Worm (Caenorhabditis elegans) whole organism, L4 larva: ENCODE results near the gene F32D1.3.

Experiments used
- F10B5.3 ChIP-seq: sonication (generic microtip); optimal IDR thresholded peaks from 2 replicates; lab custom pipeline; 2016; ENCODE audit warnings: mild to moderate bottlenecking, missing genetic modification characterization, missing compliant biosample characterization
- F26F4.8 ChIP-seq: fragments of 200-800 bp; sonication (Bioruptor generic); conservative IDR thresholded peaks from 2 replicates; pipeline ENCODE4 v1.3.6; 2022; ENCODE audit warnings: missing genetic modification characterization, missing compliant biosample characterization
- F49E8.2 ChIP-seq: sonication (generic microtip); optimal IDR thresholded peaks from 2 replicates; lab custom pipeline; 2016; ENCODE audit warnings: missing compliant biosample characterization, mild to moderate bottlenecking, missing genetic modification characterization, borderline replicate concordance
- T20F7.1 ChIP-seq: fragments of 200-800 bp; sonication (Bioruptor generic); optimal IDR thresholded peaks from 2 replicates; lab custom pipeline; 2018; ENCODE audit warnings: mild to moderate bottlenecking, missing genetic modification characterization, missing compliant biosample characterization
- T26A8.4 ChIP-seq: fragments of 200-800 bp; sonication (Bioruptor generic); IDR thresholded peaks from 2 replicates; pipeline ENCODE4 v1.3.6; 2022; ENCODE audit warnings: missing genetic modification characterization, missing compliant biosample characterization
- Y5F2A.4 ChIP-seq: fragments of 200-800 bp; sonication (Bioruptor generic); optimal IDR thresholded peaks from 2 replicates; lab custom pipeline; 2018; ENCODE audit warnings: mild to moderate bottlenecking, missing genetic modification characterization, missing compliant biosample characterization
- ZK337.2 ChIP-seq: fragments of 200-800 bp; sonication (Bioruptor generic); IDR thresholded peaks from 2 replicates; pipeline ENCODE4 v1.3.6; 2022; ENCODE audit warnings: missing genetic modification reagents, missing genetic modification characterization, missing compliant biosample characterization
- ama-1 ChIP-seq: fragments of 150-350 bp; optimal IDR thresholded peaks from 2 replicates; lab custom pipeline; 2014; ENCODE audit warnings: inconsistent platforms, mixed read lengths
- attf-4 ChIP-seq: sonication (generic microtip); optimal IDR thresholded peaks from 3 replicates; lab custom pipeline; 2017; ENCODE audit warnings: missing biosample characterization, missing genetic modification characterization
- ceh-32 ChIP-seq: sonication (generic microtip); optimal IDR thresholded peaks from 2 replicates; lab custom pipeline; 2016; ENCODE audit warnings: mild to moderate bottlenecking, missing genetic modification characterization, missing compliant biosample characterization; ENCODE audit not compliant: poor library complexity
- ceh-82 ChIP-seq: sonication (generic microtip); optimal IDR thresholded peaks from 2 replicates; lab custom pipeline; 2017; ENCODE audit warnings: missing biosample characterization, missing genetic modification characterization
- ces-1 ChIP-seq: fragments of 150-350 bp; sonication (generic microtip); optimal IDR thresholded peaks from 4 replicates; lab custom pipeline; 2014; ENCODE audit warnings: missing biosample characterization, missing genetic modification reagents, missing genetic modification characterization
- dmd-9 ChIP-seq: fragments of 200-800 bp; sonication (Bioruptor generic); IDR thresholded peaks from 2 replicates; pipeline ENCODE4 v1.3.6; 2022; ENCODE audit warnings: missing genetic modification reagents, missing genetic modification characterization, missing compliant biosample characterization
- hif-1 ChIP-seq, 2 experiments: sonication (generic microtip); optimal IDR thresholded peaks; 2 replicates each; lab custom pipeline; 2016 to 2017; ENCODE audit warnings: missing compliant biosample characterization in 2 of 2, missing genetic modification characterization in 2 of 2, missing genetic modification reagents in 2 of 2, missing genotype in 2 of 2, mild to moderate bottlenecking in 1 of 2
- hlh-11 ChIP-seq: fragments of 200-800 bp; sonication (Bioruptor generic); optimal IDR thresholded peaks from 2 replicates; lab custom pipeline; 2018; ENCODE audit warnings: mild to moderate bottlenecking, missing genetic modification characterization, missing compliant biosample characterization
- lim-7 ChIP-seq: fragments of 200-800 bp; sonication (Bioruptor generic); IDR thresholded peaks from 2 replicates; pipeline ENCODE4 v1.3.6; 2022; ENCODE audit warnings: missing genetic modification characterization, missing compliant biosample characterization
- lin-1 ChIP-seq: fragments of 200-800 bp; sonication (Bioruptor generic); IDR thresholded peaks from 2 replicates; pipeline ENCODE4 v1.3.6; 2022; ENCODE audit warnings: missing genetic modification reagents, missing genetic modification characterization, missing compliant biosample characterization
- lin-38 ChIP-seq: fragments of 200-800 bp; sonication (Bioruptor generic); IDR thresholded peaks from 2 replicates; pipeline ENCODE4 v1.3.6; 2022; ENCODE audit warnings: missing genetic modification reagents, missing genetic modification characterization, missing compliant biosample characterization
- lin-39 ChIP-seq: fragments of 150-350 bp; optimal IDR thresholded peaks from 2 replicates; lab custom pipeline; 2014; ENCODE audit warnings: missing biosample characterization, missing genetic modification reagents, missing genetic modification characterization
- mep-1 ChIP-seq: fragments of 150-350 bp; sonication (generic microtip); optimal IDR thresholded peaks from 3 replicates; lab custom pipeline; 2014; ENCODE audit warnings: missing biosample characterization, missing genetic modification characterization
- mxl-3 ChIP-seq: fragments of 200-800 bp; sonication (Bioruptor generic); optimal IDR thresholded peaks from 2 replicates; lab custom pipeline; 2018; ENCODE audit warnings: mild to moderate bottlenecking, missing genetic modification characterization, missing compliant biosample characterization
- nhr-11 ChIP-seq: fragments of 150-350 bp; optimal IDR thresholded peaks from 2 replicates; lab custom pipeline; 2014; ENCODE audit warnings: missing biosample characterization, missing genetic modification characterization
- nhr-28 ChIP-seq: fragments of 150-350 bp; optimal IDR thresholded peaks from 2 replicates; lab custom pipeline; 2014; ENCODE audit warnings: missing biosample characterization, missing genetic modification characterization
- nhr-42 ChIP-seq: fragments of 200-800 bp; sonication (Bioruptor generic); IDR thresholded peaks from 2 replicates; pipeline ENCODE4 v1.3.6; 2022; ENCODE audit warnings: missing genetic modification characterization, missing compliant biosample characterization
- nhr-48 ChIP-seq: sonication (generic microtip); optimal IDR thresholded peaks from 2 replicates; lab custom pipeline; 2016; ENCODE audit warnings: mild to moderate bottlenecking, missing genetic modification characterization, missing compliant biosample characterization
- pha-4 ChIP-seq, 2 experiments: fragments of 150-350 bp in 1 of 2; fragments of 200-800 bp in 1 of 2; sonication (Bioruptor generic) in 1 of 2; IDR thresholded peaks in 1 of 2; optimal IDR thresholded peaks in 1 of 2; 2 replicates each; pipeline versions ENCODE4 v1.3.6 to Lab custom; 2014 to 2022; ENCODE audit warnings: missing genetic modification characterization in 2 of 2, missing genetic modification reagents in 2 of 2, missing biosample characterization in 1 of 2, missing compliant biosample characterization in 1 of 2
- set-16 ChIP-seq: fragments of 200-800 bp; sonication (Bioruptor generic); IDR thresholded peaks from 2 replicates; pipeline ENCODE4 v1.3.6; 2022; ENCODE audit warnings: missing genetic modification reagents, missing genetic modification characterization, missing compliant biosample characterization
- spr-3 ChIP-seq: fragments of 200-800 bp; sonication (Bioruptor generic); optimal IDR thresholded peaks from 2 replicates; lab custom pipeline; 2018; ENCODE audit warnings: mild to moderate bottlenecking, missing genetic modification characterization, missing compliant biosample characterization
- unc-130 ChIP-seq: sonication (generic microtip); optimal IDR thresholded peaks from 2 replicates; lab custom pipeline; 2016; ENCODE audit warnings: missing genetic modification reagents, missing genetic modification characterization, missing compliant biosample characterization
- unc-39 ChIP-seq: sonication (generic microtip); optimal IDR thresholded peaks from 2 replicates; lab custom pipeline; 2017; ENCODE audit warnings: missing biosample characterization, missing genetic modification characterization
- unc-62 ChIP-seq, 3 experiments: fragments of 150-350 bp in 1 of 3; sonication (generic microtip); optimal IDR thresholded peaks in 2 of 3; peaks in 1 of 3; 1 replicate in 1 of 3; 2 replicates in 2 of 3; lab custom pipeline; 2014 to 2017; ENCODE audit warnings: missing biosample characterization in 3 of 3, missing genetic modification characterization in 3 of 3, missing genetic modification reagents in 3 of 3, missing genotype in 1 of 3
- zag-1 ChIP-seq: fragments of 150-350 bp; optimal IDR thresholded peaks from 2 replicates; lab custom pipeline; 2014; ENCODE audit warnings: missing biosample characterization, missing genetic modification characterization
- zfp-2 ChIP-seq: sonication (generic microtip); optimal IDR thresholded peaks from 2 replicates; lab custom pipeline; 2016; ENCODE audit warnings: mild to moderate bottlenecking, missing genetic modification characterization, missing compliant biosample characterization
- zfp-3 ChIP-seq: fragments of 200-800 bp; sonication (Bioruptor generic); conservative IDR thresholded peaks from 2 replicates; pipeline ENCODE4 v1.3.6; 2022; ENCODE audit warnings: missing genetic modification reagents, missing genetic modification characterization, missing compliant biosample characterization
- ztf-11 ChIP-seq: fragments of 150-350 bp; optimal IDR thresholded peaks from 2 replicates; lab custom pipeline; 2014; ENCODE audit warnings: missing biosample characterization, missing genetic modification characterization

The F32D1.3 gene

DNA sequence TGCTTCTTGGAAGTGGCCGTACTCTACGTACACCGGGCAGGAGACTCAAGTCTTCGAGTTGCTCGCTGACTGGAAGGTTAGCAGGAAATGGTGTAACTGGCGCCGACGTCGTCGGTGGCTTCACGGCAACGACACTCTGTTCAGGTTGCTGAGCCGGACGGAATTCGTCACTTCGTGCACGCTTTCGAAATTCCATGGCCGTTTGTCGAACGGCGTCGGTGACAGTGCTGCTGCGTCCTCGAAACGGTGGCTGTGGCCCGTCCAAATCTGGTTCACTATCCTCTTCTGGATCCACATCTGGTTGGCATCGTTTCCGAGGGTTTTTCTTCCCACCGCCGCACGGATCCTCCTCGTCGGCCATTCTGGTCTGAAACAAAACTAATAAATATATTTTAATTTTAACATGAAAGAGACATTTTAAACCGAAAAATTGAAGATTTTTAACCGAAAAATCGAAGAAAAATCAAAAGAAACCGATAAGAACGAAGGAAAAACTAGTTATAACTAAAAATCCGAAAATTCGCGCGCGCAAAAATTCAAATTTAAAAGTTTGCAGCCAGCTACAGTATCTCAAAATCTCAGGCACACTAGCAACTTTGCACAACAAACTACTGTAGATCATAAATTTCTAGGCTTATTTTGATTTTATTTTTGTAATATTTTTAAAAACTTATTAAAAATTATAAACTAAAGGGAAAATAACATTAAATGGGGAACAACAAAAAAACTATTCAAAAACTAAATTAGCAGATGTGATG is 14.6 kb upstream of the F32D1.3 start, which contains the start of gene F32D1.7 (continued):
- no peak for TF ChIP-seq unc-39 (tag; lab: Kevin White, UChicago)
- no peak for TF ChIP-seq ZK337.2
- TF ChIP-seq pha-4 (GFP tag; IDR thresholded peaks at IDR 0.05; lab: Robert Waterston, UW) = no peak
- no peak for TF ChIP-seq pha-4 (tag; optimal IDR thresholded peaks at IDR 0.05; lab: Kevin White, UChicago)
- TF ChIP-seq spr-3 (GFP tag; lab: Kevin White, UChicago) = no peak
- TF ChIP-seq F26F4.8 = no peak
- no peak for TF ChIP-seq hif-1 (tag; optimal IDR thresholded peaks at IDR 0.05; lab: Kevin White, UChicago)
- TF ChIP-seq nhr-48 = no peak
- TF ChIP-seq set-16 = peak; percentile 53; the same call in 1 of the 2 replicates
- no peak for TF ChIP-seq nhr-42 (GFP tag; lab: Robert Waterston, UW)
- no peak for TF ChIP-seq zfp-3 (GFP tag; lab: Robert Waterston, UW)
- TF ChIP-seq attf-4 (tag; lab: Kevin White, UChicago) = no peak
- TF ChIP-seq lin-39 (tag; lab: Kevin White, UChicago) = no peak
- TF ChIP-seq ceh-32 (tag; lab: Kevin White, UChicago) = no peak
- no peak for TF ChIP-seq T20F7.1
- peak; percentile 51 for TF ChIP-seq unc-130
- no peak for TF ChIP-seq ama-1 (lab: Kevin White, UChicago)
- TF ChIP-seq T26A8.4 (GFP tag; lab: Robert Waterston, UW) = no peak
- no peak for TF ChIP-seq lim-7 (GFP tag; lab: Robert Waterston, UW)
- TF ChIP-seq ces-1 (GFP tag; lab: Kevin White, UChicago) = no peak
- TF ChIP-seq zag-1 (tag; lab: Kevin White, UChicago) = no peak
- no peak for TF ChIP-seq lin-1 (GFP tag; lab: Robert Waterston, UW)
- TF ChIP-seq dmd-9 = no peak
- TF ChIP-seq mxl-3 (GFP tag; lab: Kevin White, UChicago) = no peak
- no peak for TF ChIP-seq nhr-11
- TF ChIP-seq F49E8.2 = peak; percentile 13

DNA sequence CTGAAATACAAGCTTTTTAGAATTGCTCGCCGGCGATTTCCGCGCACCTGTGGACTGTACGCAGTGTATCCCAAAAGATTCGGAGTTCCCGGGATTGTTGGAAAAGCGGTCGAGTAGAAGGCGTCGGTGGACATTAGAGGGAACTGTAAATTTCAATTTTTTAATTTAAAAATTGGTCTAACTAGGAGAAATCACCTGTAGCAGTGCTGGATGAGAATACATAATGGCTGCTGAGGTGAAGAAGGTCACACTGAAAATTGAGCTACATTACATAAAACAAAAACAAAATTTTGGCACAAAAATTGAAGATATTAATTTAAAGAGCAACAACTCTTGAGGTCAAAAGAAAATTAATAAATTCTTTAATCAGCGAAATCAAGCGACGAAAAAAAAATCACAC is 13.3 kb upstream of the F32D1.3 start, which contains the start of gene neg-1:
Gene neg-1 (minus strand): TSS at position 250 of the 400 bp plus-strand sequence.
- TF ChIP-seq F10B5.3 (tag; lab: Kevin White, UChicago) (no peak), Y5F2A.4 (no peak), unc-62 (GFP tag; optimal IDR thresholded peaks at IDR 0.05 in 1 of 2; lab: Kevin White, UChicago) (peak in 1 of 2 experiments; percentile 44), unc-62 (tag; optimal IDR thresholded peaks at IDR 0.05; lab: Kevin White, UChicago) (no peak), ztf-11 (tag; lab: Kevin White, UChicago) (no peak), mep-1 (no peak), ceh-82 (tag; lab: Kevin White, UChicago) (no peak)

DNA sequence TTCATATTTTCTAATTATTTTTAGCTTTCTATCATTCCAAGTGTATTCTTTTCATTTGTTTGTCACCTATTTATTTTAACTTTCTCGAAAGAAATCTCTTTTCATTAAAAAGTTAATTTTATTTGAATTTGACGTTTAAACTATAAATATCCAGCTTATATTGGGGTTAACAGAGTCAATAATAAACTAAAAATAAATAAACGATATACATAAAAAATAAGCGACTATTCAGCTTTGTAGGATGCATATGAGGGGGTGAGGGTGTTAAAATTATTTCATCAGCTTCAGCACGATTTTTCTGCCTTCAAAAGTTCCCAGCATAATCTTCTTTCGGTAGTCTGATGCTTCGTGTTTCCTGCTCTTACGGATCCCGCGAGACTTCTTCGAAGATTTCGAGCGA is 12.3 kb upstream of the F32D1.3 start:
- no peak for TF ChIP-seq zfp-2 (tag; lab: Kevin White, UChicago)
- TF ChIP-seq lin-38 (GFP tag; lab: Robert Waterston, UW) = peak; percentile 42
- no peak for TF ChIP-seq nhr-28 (tag; lab: Kevin White, UChicago)

DNA sequence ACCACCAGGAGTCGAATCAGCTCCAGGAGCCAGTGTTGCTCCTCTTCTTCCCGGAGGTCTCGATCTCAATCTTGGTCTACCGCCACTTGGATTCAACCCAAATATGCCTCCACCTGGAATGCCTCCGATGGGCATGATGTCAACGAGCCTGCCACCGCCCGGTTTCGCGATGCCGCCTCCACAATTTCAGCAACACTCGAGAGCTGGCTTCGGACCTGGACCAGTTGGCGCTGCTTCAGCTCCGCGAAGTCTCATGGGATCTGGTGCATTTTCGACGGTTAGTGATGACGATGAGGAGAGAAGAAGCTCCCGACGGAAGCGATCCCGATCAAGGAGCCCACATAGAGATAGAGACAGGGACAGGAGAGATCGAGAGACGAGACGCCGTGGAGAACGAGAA is 11.6 kb upstream of the F32D1.3 start:
- TF ChIP-seq set-16 (peak; percentile 88), hlh-11 (tag; lab: Kevin White, UChicago) (no peak)
